Worm (Caenorhabditis elegans) whole organism, L2 larva: ENCODE data around the gene T16G12.1.

Experiments used
- C34F6.9 ChIP-seq: fragments of 150-350 bp; optimal IDR thresholded peaks from 2 replicates; lab custom pipeline; 2014; ENCODE audit warnings: missing biosample characterization, missing genetic modification characterization
- R02D3.7 ChIP-seq: fragments of 150-350 bp; optimal IDR thresholded peaks from 2 replicates; lab custom pipeline; 2014; ENCODE audit warnings: missing biosample characterization, missing genetic modification characterization
- Y55F3AM.14 ChIP-seq: fragments of 200-800 bp; sonication (Bioruptor generic); optimal IDR thresholded peaks from 2 replicates; lab custom pipeline; 2018; ENCODE audit warnings: mild to moderate bottlenecking, missing genetic modification characterization, missing compliant biosample characterization
- ZK546.5 ChIP-seq: sonication (generic microtip); optimal IDR thresholded peaks from 2 replicates; lab custom pipeline; 2017; ENCODE audit warnings: missing biosample characterization, missing genetic modification characterization
- ama-1 ChIP-seq: fragments of 150-350 bp; optimal IDR thresholded peaks from 2 replicates; lab custom pipeline; 2018; ENCODE audit warnings: inconsistent platforms
- blmp-1 ChIP-seq: sonication (generic microtip); optimal IDR thresholded peaks from 2 replicates; lab custom pipeline; 2017; ENCODE audit warnings: missing genetic modification characterization, mild to moderate bottlenecking, missing compliant biosample characterization, antibody characterized with exemption, moderate library complexity; ENCODE audit not compliant: insufficient read depth
- ceh-16 ChIP-seq: fragments of 150-350 bp; optimal IDR thresholded peaks from 2 replicates; lab custom pipeline; 2014; ENCODE audit warnings: missing biosample characterization, missing genetic modification characterization
- ceh-82 ChIP-seq: fragments of 150-350 bp; optimal IDR thresholded peaks from 2 replicates; lab custom pipeline; 2014; ENCODE audit warnings: missing biosample characterization, missing genetic modification characterization
- dmd-4 ChIP-seq: sonication (generic microtip); optimal IDR thresholded peaks from 2 replicates; lab custom pipeline; 2017; ENCODE audit warnings: missing biosample characterization, missing genetic modification characterization
- egl-27 ChIP-seq: sonication (generic microtip); optimal IDR thresholded peaks from 3 replicates; lab custom pipeline; 2017; ENCODE audit warnings: missing biosample characterization, missing genetic modification reagents, missing genetic modification characterization
- elt-1 ChIP-seq: fragments of 150-350 bp; optimal IDR thresholded peaks from 2 replicates; lab custom pipeline; 2014; ENCODE audit warnings: missing biosample characterization, missing genetic modification characterization
- fos-1 ChIP-seq: fragments of 150-350 bp; optimal IDR thresholded peaks from 2 replicates; lab custom pipeline; 2014; ENCODE audit warnings: missing biosample characterization, missing genetic modification characterization
- gmeb-1 ChIP-seq: fragments of 150-350 bp; optimal IDR thresholded peaks from 2 replicates; lab custom pipeline; 2014; ENCODE audit warnings: missing biosample characterization, missing genetic modification characterization
- lin-11 ChIP-seq: fragments of 150-350 bp; sonication (generic microtip); optimal IDR thresholded peaks from 2 replicates; lab custom pipeline; 2014; ENCODE audit warnings: missing biosample characterization, missing genetic modification characterization, inconsistent platforms, mixed read lengths
- lin-13 ChIP-seq: fragments of 150-350 bp; optimal IDR thresholded peaks from 2 replicates; lab custom pipeline; 2014; ENCODE audit warnings: missing biosample characterization, missing genetic modification reagents, missing genetic modification characterization
- mab-5 ChIP-seq: fragments of 150-350 bp; optimal IDR thresholded peaks from 2 replicates; lab custom pipeline; 2014; ENCODE audit warnings: missing biosample characterization, missing genetic modification characterization
- mbf-1 ChIP-seq: sonication (generic microtip); optimal IDR thresholded peaks from 2 replicates; lab custom pipeline; 2017; ENCODE audit warnings: missing biosample characterization, missing genetic modification characterization
- nhr-129 ChIP-seq: fragments of 150-350 bp; optimal IDR thresholded peaks from 2 replicates; lab custom pipeline; 2014; ENCODE audit warnings: missing biosample characterization, missing genetic modification characterization
- nhr-21 ChIP-seq: fragments of 150-350 bp; optimal IDR thresholded peaks from 2 replicates; lab custom pipeline; 2014; ENCODE audit warnings: missing biosample characterization, missing genetic modification characterization
- nhr-25 ChIP-seq: fragments of 150-350 bp; sonication (generic microtip); optimal IDR thresholded peaks from 3 replicates; lab custom pipeline; 2014; ENCODE audit warnings: missing biosample characterization, missing genetic modification characterization
- nhr-6 ChIP-seq: fragments of 150-350 bp; optimal IDR thresholded peaks from 2 replicates; lab custom pipeline; 2014; ENCODE audit warnings: missing biosample characterization, missing genetic modification characterization
- sem-4 ChIP-seq: fragments of 150-350 bp; optimal IDR thresholded peaks from 2 replicates; lab custom pipeline; 2014; ENCODE audit warnings: missing biosample characterization, missing genetic modification reagents, missing genetic modification characterization
- skn-1 ChIP-seq: sonication (generic microtip); optimal IDR thresholded peaks from 2 replicates; lab custom pipeline; 2017; ENCODE audit warnings: missing biosample characterization, missing genetic modification characterization
- sma-3 ChIP-seq: sonication (generic microtip); optimal IDR thresholded peaks from 2 replicates; lab custom pipeline; 2016; ENCODE audit warnings: missing genetic modification reagents, missing genetic modification characterization, missing compliant biosample characterization
- sma-9 ChIP-seq, 2 experiments: fragments of 150-350 bp in 1 of 2; sonication (generic microtip) in 1 of 2; optimal IDR thresholded peaks; 2 replicates each; lab custom pipeline; 2014 to 2016; ENCODE audit warnings: missing genetic modification characterization in 2 of 2, mild to moderate bottlenecking in 1 of 2, missing biosample characterization in 1 of 2, missing compliant biosample characterization in 1 of 2, missing genetic modification reagents in 1 of 2, moderate library complexity in 1 of 2
- snpc-4 ChIP-seq: fragments of 150-350 bp; optimal IDR thresholded peaks from 2 replicates; lab custom pipeline; 2014; ENCODE audit warnings: missing biosample characterization, missing genetic modification characterization
- unc-39 ChIP-seq: fragments of 150-350 bp; optimal IDR thresholded peaks from 2 replicates; lab custom pipeline; 2014; ENCODE audit warnings: missing biosample characterization, missing genetic modification characterization
- unc-62 ChIP-seq: fragments of 150-350 bp; optimal IDR thresholded peaks from 2 replicates; lab custom pipeline; 2014; ENCODE audit warnings: missing biosample characterization, missing genetic modification reagents, missing genetic modification characterization
- ztf-1 ChIP-seq: fragments of 200-800 bp; sonication (Bioruptor generic); conservative IDR thresholded peaks from 2 replicates; pipeline ENCODE4 v1.3.6; 2022; ENCODE audit warnings: missing genetic modification characterization, missing compliant biosample characterization
- ztf-11 ChIP-seq: sonication (generic microtip); optimal IDR thresholded peaks from 2 replicates; lab custom pipeline; 2017; ENCODE audit warnings: missing biosample characterization, missing genetic modification characterization
- ztf-4 ChIP-seq: fragments of 150-350 bp; optimal IDR thresholded peaks from 2 replicates; lab custom pipeline; 2014; ENCODE audit warnings: missing biosample characterization, missing genetic modification characterization

T16G12.1 gene

DNA sequence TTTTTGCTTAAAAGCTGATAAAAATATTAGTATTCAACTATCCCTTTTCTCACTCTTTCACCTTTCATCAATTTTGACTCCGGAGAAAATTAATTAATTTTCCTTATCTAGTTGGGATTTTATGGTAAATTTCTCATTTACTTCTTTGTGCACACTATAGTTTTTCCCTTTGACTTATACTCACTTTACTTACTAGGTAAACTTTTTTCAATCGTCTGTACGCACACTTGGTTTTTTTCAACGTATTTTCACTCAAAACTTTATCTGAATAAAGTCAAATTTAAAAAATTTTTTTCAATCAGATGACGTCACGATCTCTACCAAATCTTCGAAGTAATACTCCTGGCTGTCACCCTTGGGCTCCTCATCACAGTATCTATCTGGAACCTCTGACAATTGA lies 37.5 kb downstream of the T16G12.1 start, which contains the start of gene C05B5.16:
Gene C05B5.16 (plus strand): TSS at position 301 of the 400 bp plus-strand sequence.
- no peak for TF ChIP-seq gmeb-1 (tag; lab: Kevin White, UChicago)
- TF ChIP-seq ceh-82 (tag; lab: Kevin White, UChicago): no peak
- no peak for TF ChIP-seq R02D3.7 (tag; lab: Kevin White, UChicago)
- TF ChIP-seq blmp-1: no peak
- TF ChIP-seq mab-5 (tag; lab: Kevin White, UChicago): no peak
- no peak for TF ChIP-seq sma-3 (GFP tag; lab: Kevin White, UChicago)
- no peak for TF ChIP-seq egl-27
- no peak for TF ChIP-seq C34F6.9 (tag; lab: Kevin White, UChicago)
- TF ChIP-seq fos-1 (tag; lab: Kevin White, UChicago): no peak
- TF ChIP-seq elt-1 (tag; lab: Kevin White, UChicago): no peak
- TF ChIP-seq unc-39: no peak
- no peak for TF ChIP-seq nhr-6 (tag; lab: Kevin White, UChicago)
- no peak for TF ChIP-seq ZK546.5
- no peak for TF ChIP-seq ama-1 (lab: Kevin White, UChicago)
- TF ChIP-seq Y55F3AM.14 (GFP tag; lab: Kevin White, UChicago): no peak
- no peak for TF ChIP-seq sem-4 (tag; lab: Kevin White, UChicago)
- TF ChIP-seq ztf-1: no peak
- TF ChIP-seq ztf-11 (tag; lab: Kevin White, UChicago): no peak
- TF ChIP-seq nhr-21 (tag; lab: Kevin White, UChicago): no peak

DNA sequence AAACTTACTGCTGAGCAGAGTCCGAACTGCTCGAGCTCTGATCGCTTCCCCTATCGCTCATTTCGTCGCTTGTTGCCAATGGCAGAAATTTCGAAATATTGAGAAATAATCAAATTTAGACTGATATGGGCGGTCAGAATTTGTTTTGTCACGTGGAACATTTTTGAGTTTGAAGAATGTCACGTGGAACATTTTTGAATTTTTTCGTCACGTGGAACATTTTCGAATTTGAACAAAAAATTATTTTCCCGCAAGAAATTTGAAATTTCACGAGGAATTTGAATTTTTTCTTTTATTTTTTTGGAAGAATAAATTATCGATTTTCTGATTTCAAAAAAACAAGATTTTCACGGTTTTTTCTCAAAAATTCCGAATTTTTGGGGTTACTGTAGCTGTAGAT lies 39.5 kb downstream of the T16G12.1 start, which contains the start of gene fbxa-155:
Gene fbxa-155 (minus strand): TSS at position 101 of the 400 bp plus-strand sequence.
- TF ChIP-seq skn-1 (tag; lab: Kevin White, UChicago): no peak
- no peak for TF ChIP-seq dmd-4 (tag; lab: Kevin White, UChicago)
- TF ChIP-seq unc-62 (GFP tag; lab: Kevin White, UChicago): no peak
- no peak for TF ChIP-seq snpc-4 (tag; lab: Kevin White, UChicago)
- no peak for TF ChIP-seq ceh-16 (tag; lab: Kevin White, UChicago)
- TF ChIP-seq ztf-4: no peak
- TF ChIP-seq lin-11 (tag; lab: Kevin White, UChicago): no peak
- TF ChIP-seq sem-4 (tag; lab: Kevin White, UChicago): no peak
- TF ChIP-seq egl-27: no peak
- no peak for TF ChIP-seq gmeb-1 (tag; lab: Kevin White, UChicago)

DNA sequence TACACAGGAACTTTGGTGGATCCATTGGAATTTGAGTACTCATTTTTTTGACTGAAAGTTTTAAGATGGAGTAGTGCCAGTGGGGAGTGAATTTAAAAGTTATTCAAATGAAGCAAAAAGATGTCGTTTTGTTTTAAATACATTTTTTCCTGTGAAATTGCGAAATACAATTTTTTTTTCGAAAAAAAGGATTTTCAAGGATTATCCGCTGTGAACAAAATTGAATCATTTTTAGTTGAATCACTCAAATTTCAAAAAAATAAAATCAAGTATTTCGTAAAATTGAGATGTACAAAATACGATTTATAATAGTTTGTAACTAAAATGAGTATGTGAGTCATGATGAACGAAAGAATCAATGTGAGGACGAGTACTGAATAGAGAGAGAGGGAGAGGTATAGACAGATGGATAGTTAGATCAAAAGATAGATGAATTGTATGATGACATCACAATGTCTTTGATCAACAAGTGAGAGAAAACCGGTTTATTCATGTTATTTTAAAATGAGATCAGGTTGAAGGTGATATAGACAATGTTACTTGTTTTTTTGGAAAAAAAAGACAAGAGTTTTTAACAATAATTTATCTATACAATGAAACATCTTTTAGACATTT lies 42.8 kb downstream of the T16G12.1 start, which contains the start of gene C05B5.8:
Gene C05B5.8 (minus strand): TSS at position 51 of the 615 bp plus-strand sequence.
- TF ChIP-seq fos-1 (tag; lab: Kevin White, UChicago): peak; percentile 55
- no peak for TF ChIP-seq lin-13 (GFP tag; lab: Kevin White, UChicago)
- peak; percentile 6 for TF ChIP-seq ceh-16 (tag; lab: Kevin White, UChicago)
- TF ChIP-seq sma-9 (GFP tag; optimal IDR thresholded peaks at IDR 0.05; lab: Kevin White, UChicago): peak; percentile 33
- TF ChIP-seq sma-9 (tag; optimal IDR thresholded peaks at IDR 0.05; lab: Kevin White, UChicago): no peak
- TF ChIP-seq blmp-1: peak; percentile 31
- peak; percentile 54 for TF ChIP-seq nhr-129 (tag; lab: Kevin White, UChicago)
- TF ChIP-seq gmeb-1 (tag; lab: Kevin White, UChicago): no peak
- TF ChIP-seq nhr-21 (tag; lab: Kevin White, UChicago): peak; percentile 46
- TF ChIP-seq ama-1 (lab: Kevin White, UChicago): no peak
- TF ChIP-seq nhr-25 (tag; lab: Kevin White, UChicago): peak; percentile 86
- TF ChIP-seq sma-3 (GFP tag; lab: Kevin White, UChicago): peak; percentile 76
- TF ChIP-seq, all 48 proteins: peak for 8

DNA sequence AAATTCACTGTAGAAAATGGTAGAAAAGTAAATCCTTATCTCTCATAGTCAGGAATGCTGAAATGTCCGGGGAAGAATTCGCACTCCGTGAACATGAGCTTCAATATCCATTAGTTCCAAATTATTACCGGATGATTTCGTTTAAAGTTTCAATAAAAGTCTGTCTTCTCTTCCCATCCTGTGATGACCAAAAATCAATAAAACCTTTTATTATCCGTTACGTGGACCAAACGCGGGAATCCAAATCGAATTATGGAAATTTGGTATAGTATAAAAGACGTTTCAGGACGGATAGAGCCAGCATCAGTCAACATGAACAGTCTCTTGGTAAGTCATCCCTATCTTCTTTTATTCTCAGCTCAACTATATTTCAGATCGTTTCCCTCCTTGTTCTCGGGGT lies 45.4 kb downstream of the T16G12.1 start, which contains the start of gene C05B5.11:
Gene C05B5.11 (plus strand): TSS at position 301 of the 400 bp plus-strand sequence.
- TF ChIP-seq dmd-4 (tag; lab: Kevin White, UChicago) (no peak), blmp-1 (no peak), mbf-1 (tag; lab: Kevin White, UChicago) (no peak)

DNA sequence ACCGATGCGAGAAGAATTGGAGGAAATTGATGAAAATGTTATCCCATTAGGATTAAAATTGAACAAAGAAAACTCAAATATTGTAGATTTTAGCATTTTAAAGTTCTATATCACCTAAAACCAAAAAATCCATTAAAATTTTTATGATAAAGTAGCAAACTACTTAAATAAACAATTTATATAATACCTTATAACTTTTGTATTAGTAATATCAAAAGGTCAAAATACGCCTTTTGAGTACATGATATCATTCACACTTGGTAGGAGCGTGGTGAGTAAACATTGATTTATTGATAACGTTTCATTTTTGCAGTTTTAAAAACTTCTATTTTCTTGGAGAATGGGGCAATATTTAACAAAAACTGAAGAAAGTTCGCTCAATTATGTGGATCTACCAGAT lies 48.6 kb downstream of the T16G12.1 start, which contains the start of gene C05B5.5:
Gene C05B5.5 (plus strand): TSS at position 301 of the 400 bp plus-strand sequence.
- TF ChIP-seq Y55F3AM.14 (GFP tag; lab: Kevin White, UChicago) (no peak), fos-1 (tag; lab: Kevin White, UChicago) (peak; percentile 31)
- TF ChIP-seq, all 48 proteins: peak for 1
